Worm (Caenorhabditis elegans): ENCODE measurements around the gene C50B8.4.

- TF ChIP-seq eyg-1 (tag; optimal IDR thresholded peaks at IDR 0.05): no peak
- no peak for TF ChIP-seq nfya-1 (tag; optimal IDR thresholded peaks at IDR 0.05)
- TF ChIP-seq unc-42 (tag; optimal IDR thresholded peaks at IDR 0.05): no peak
- no peak for TF ChIP-seq unc-55 (GFP tag; optimal IDR thresholded peaks at IDR 0.05)
- no peak for TF ChIP-seq tbx-7 (tag; optimal IDR thresholded peaks at IDR 0.05)
- TF ChIP-seq fkh-10 (GFP tag; optimal IDR thresholded peaks at IDR 0.05): no peak
- no peak for TF ChIP-seq hlh-30 (tag; optimal IDR thresholded peaks at IDR 0.05; ENCODE audit: insufficient read depth)
- TF ChIP-seq Y22D7AL.16 (tag; optimal IDR thresholded peaks at IDR 0.05): no peak
- no peak for TF ChIP-seq madf-2 (tag; optimal IDR thresholded peaks at IDR 0.05)
Measured at ce11 chrV:13551601-13552000, 20.2 kb upstream of the C50B8.4 start, which contains the start of the genes C56A3.4 and C56A3.5.

All from whole organism, late embryonic.